Worm (Caenorhabditis elegans): Measurements from ENCODE around the gene tbc-8.

tbc-8 gene

ce11 chrIII:10364656-10365055 lies at the start of gene tbc-8:
TSS of gene tbc-8 (plus strand) at chrIII:10364956.
- TF ChIP-seq nhr-102 (tag; optimal IDR thresholded peaks at IDR 0.05) (no peak), aha-1 (tag) (peak; percentile 48)

ce11 chrIII:10318062-10318609 lies 46.6 kb upstream of the tbc-8 start, which contains the start of the genes unc-50 and ostf-4:
TSS of gene unc-50 (minus strand) at chrIII:10318162.
TSS of gene ostf-4 (minus strand) at chrIII:10318559.
- TF ChIP-seq lin-39 (tag; optimal IDR thresholded peaks at IDR 0.05), result no peak
- no peak for TF ChIP-seq mdt-29 (GFP tag; IDR thresholded peaks at IDR 0.05)
- TF ChIP-seq nhr-237 (tag; optimal IDR thresholded peaks at IDR 0.05), result no peak
- TF ChIP-seq Y75B8A.6 (GFP tag; IDR thresholded peaks at IDR 0.05), result no peak
- TF ChIP-seq lin-15B (tag; optimal IDR thresholded peaks at IDR 0.05), result no peak
- no peak for TF ChIP-seq ZK337.2 (GFP tag; IDR thresholded peaks at IDR 0.05)
- TF ChIP-seq attf-4 (tag; optimal IDR thresholded peaks at IDR 0.05), result no peak
- no peak for TF ChIP-seq fos-1 (tag; optimal IDR thresholded peaks at IDR 0.05)
- no peak for TF ChIP-seq nhr-41 (GFP tag; IDR thresholded peaks at IDR 0.05)
- TF ChIP-seq dmd-8 (GFP tag; IDR thresholded peaks at IDR 0.05), result no peak
- TF ChIP-seq madf-9 (GFP tag; conservative IDR thresholded peaks at IDR 0.05), result no peak
- TF ChIP-seq duxl-1 (tag; optimal IDR thresholded peaks at IDR 0.05; ENCODE audit: poor library complexity), result no peak
- no peak for TF ChIP-seq nhr-77 (tag; optimal IDR thresholded peaks at IDR 0.05)
- TF ChIP-seq vab-7 (GFP tag; IDR thresholded peaks at IDR 0.05), result no peak
- no peak for TF ChIP-seq hlh-11 (tag; optimal IDR thresholded peaks at IDR 0.05)
- no peak for TF ChIP-seq dpl-1 (GFP tag; optimal IDR thresholded peaks at IDR 0.05)
- no peak for TF ChIP-seq zfp-2 (tag; optimal IDR thresholded peaks at IDR 0.05)
- no peak for TF ChIP-seq egl-43 (GFP tag; IDR thresholded peaks at IDR 0.05)

ce11 chrIII:10318755-10319154 lies 46.0 kb upstream of the tbc-8 start, which contains the start of gene unc-69:
TSS of gene unc-69 (plus strand) at chrIII:10318939.
- TF ChIP-seq hmg-1.1 (GFP tag; IDR thresholded peaks at IDR 0.05) (peak; percentile 70), zip-2 (tag; optimal IDR thresholded peaks at IDR 0.05) (no peak), egl-43 (GFP tag; IDR thresholded peaks at IDR 0.05) (no peak), F37D6.2 (tag; optimal IDR thresholded peaks at IDR 0.05) (peak; percentile 26), mep-1 (tag; optimal IDR thresholded peaks at IDR 0.05) (peak; percentile 29), nhr-25 (tag; optimal IDR thresholded peaks at IDR 0.05; ENCODE audit: borderline replicate concordance, insufficient read depth) (no peak), gei-8 (GFP tag; optimal IDR thresholded peaks at IDR 0.05) (no peak), lsy-2 (tag; optimal IDR thresholded peaks at IDR 0.05) (peak in 1 of 2 experiments; percentile 79), hlh-30 (tag; optimal IDR thresholded peaks at IDR 0.05; ENCODE audit: insufficient read depth) (peak; percentile 61), hlh-11 (tag; optimal IDR thresholded peaks at IDR 0.05) (peak; percentile 12), zag-1 (tag; optimal IDR thresholded peaks at IDR 0.05) (no peak), D1046.2 (GFP tag; IDR thresholded peaks at IDR 0.05) (no peak), ZK337.2 (GFP tag; IDR thresholded peaks at IDR 0.05) (no peak), nhr-28 (tag; optimal IDR thresholded peaks at IDR 0.05) (peak; percentile 18), rbr-2 (tag; optimal IDR thresholded peaks at IDR 0.05) (peak; percentile 60), saeg-2 (GFP tag; IDR thresholded peaks at IDR 0.05) (no peak), mxl-2 (GFP tag; conservative IDR thresholded peaks at IDR 0.05) (no peak), F49E8.2 (tag; optimal IDR thresholded peaks at IDR 0.05; ENCODE audit: borderline replicate concordance) (no peak), dpl-1 (GFP tag; optimal IDR thresholded peaks at IDR 0.05) (peak; percentile 45), nhr-6 (tag; optimal IDR thresholded peaks at IDR 0.05) (no peak), jun-1 (tag; optimal IDR thresholded peaks at IDR 0.05) (no peak), lir-3 (tag; optimal IDR thresholded peaks at IDR 0.05) (no peak), mes-2 (tag; optimal IDR thresholded peaks at IDR 0.05; ENCODE audit: poor library complexity, severe bottlenecking) (peak; percentile 71), ceh-28 (tag; optimal IDR thresholded peaks at IDR 0.05) (peak; percentile 69), lin-13 (GFP tag; optimal IDR thresholded peaks at IDR 0.05) (peak; percentile 45), ceh-44 (GFP tag; IDR thresholded peaks at IDR 0.05) (no peak), hif-1 (tag; optimal IDR thresholded peaks at IDR 0.05) (peak in 1 of 2 experiments; percentile 44), tra-1 (GFP tag; IDR thresholded peaks at IDR 0.05) (no peak), lin-38 (GFP tag; IDR thresholded peaks at IDR 0.05) (peak; percentile 93), unc-39 (tag; optimal IDR thresholded peaks at IDR 0.05) (no peak), pqm-1 (tag; optimal IDR thresholded peaks at IDR 0.05) (no peak)

All from whole organism, L4 larva.